Fruit fly (Drosophila melanogaster): ENCODE data around the gene CG7131.

- TF ChIP-seq psq (optimal IDR thresholded peaks at IDR 0.05) (no peak), ttk (optimal IDR thresholded peaks at IDR 0.05) (no peak), insv (optimal IDR thresholded peaks at IDR 0.05) (no peak), Sin3A (optimal IDR thresholded peaks at IDR 0.05) (no peak)
These were observed 8.2 kb upstream of the CG7131 start for dm6 chr3R:18296737-18297136.
